Fruit fly (Drosophila melanogaster): ENCODE data around the gene Pop1.

- TF ChIP-seq amos (GFP tag; IDR thresholded peaks at IDR 0.05; ENCODE audit: partially characterized antibody), result no peak
- no peak for TF ChIP-seq Dfd (GFP tag; optimal IDR thresholded peaks at IDR 0.05)
- TF ChIP-seq her (GFP tag; optimal IDR thresholded peaks at IDR 0.05), result no peak
Observed at dm6 chrX:5587023-5587422, 35.4 kb upstream of the Pop1 start.
